Worm (Caenorhabditis elegans) whole organism, mixed stage, embryonic: ENCODE measurements around the gene nuo-3.

Source experiments
- ces-1 ChIP-seq: fragments of 150-350 bp; optimal IDR thresholded peaks from 2 replicates; lab custom pipeline; 2014; ENCODE audit warnings: missing biosample characterization, missing genetic modification reagents, missing genetic modification characterization
- lin-13 ChIP-seq: fragments of 150-350 bp; optimal IDR thresholded peaks from 2 replicates; lab custom pipeline; 2014; ENCODE audit warnings: missing biosample characterization, missing genetic modification characterization
- pha-4 ChIP-seq: fragments of 150-350 bp; optimal IDR thresholded peaks from 2 replicates; lab custom pipeline; 2018; ENCODE audit warnings: missing biosample characterization, missing genetic modification reagents, missing genetic modification characterization
- unc-62 ChIP-seq: fragments of 150-350 bp; optimal IDR thresholded peaks from 2 replicates; lab custom pipeline; 2014; ENCODE audit warnings: missing biosample characterization, missing genetic modification reagents, missing genetic modification characterization

ce11 chrIV:14828218-14828617, 30.9 kb upstream of the nuo-3 start:
- TF ChIP-seq unc-62 (GFP tag; lab: Kevin White, UChicago) (no peak), ces-1 (GFP tag; lab: Kevin White, UChicago) (no peak), lin-13 (tag; lab: Kevin White, UChicago) (no peak), pha-4 (tag; lab: Kevin White, UChicago) (no peak)
